Worm (Caenorhabditis elegans): ENCODE measurements around the gene glr-1.

glr-1 gene

DNA sequence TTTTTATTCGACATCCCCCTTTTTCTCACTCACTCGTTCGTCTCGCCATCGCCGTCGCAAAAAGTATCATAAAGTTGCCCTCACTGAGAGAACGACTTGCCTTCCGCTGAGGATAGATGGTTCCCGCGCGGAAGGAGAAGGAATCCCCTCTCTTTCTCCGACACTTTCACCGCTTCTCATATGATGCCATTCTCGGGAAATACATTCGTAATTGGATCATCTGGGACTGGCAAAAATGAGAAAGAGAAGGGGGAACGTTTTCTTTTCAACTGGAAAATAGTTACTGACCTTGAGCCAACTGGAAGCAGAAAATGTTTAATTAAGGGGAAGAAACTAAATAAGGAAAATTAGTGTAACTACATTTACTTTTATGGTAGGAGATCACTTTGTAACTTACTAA is 16.6 kb downstream of the glr-1 start:
- TF ChIP-seq lin-14 (GFP tag; optimal IDR thresholded peaks at IDR 0.05) (peak; percentile 32), mep-1 (tag; optimal IDR thresholded peaks at IDR 0.05) (peak; percentile 23), ceh-8 (GFP tag; optimal IDR thresholded peaks at IDR 0.05) (no peak), aly-2 (tag; optimal IDR thresholded peaks at IDR 0.05) (no peak), blmp-1 (tag; optimal IDR thresholded peaks at IDR 0.05) (peak; percentile 91)

DNA sequence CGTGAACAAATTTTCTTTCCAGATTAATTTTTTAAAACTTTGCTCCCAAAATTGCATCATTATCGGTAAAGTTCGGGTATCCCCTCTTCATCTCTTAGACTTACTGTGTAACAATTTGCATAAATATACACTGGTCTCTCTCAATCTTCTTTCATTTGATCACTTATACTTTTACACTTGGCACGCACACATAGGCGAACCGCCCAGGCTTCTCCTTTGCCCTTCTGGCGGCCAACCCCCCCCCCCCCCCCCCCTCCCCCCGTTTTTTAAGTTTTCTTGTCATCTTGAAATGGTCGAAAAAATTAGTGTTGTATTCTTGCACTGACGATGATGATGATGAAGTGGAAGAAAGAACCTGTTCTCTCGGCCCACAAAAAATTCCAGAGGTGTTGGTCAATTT is 18.2 kb downstream of the glr-1 start:
- TF ChIP-seq ceh-82 (tag; optimal IDR thresholded peaks at IDR 0.05) (no peak), zip-4 (GFP tag; optimal IDR thresholded peaks at IDR 0.05) (no peak), pqm-1 (tag; optimal IDR thresholded peaks at IDR 0.05) (no peak), nhr-84 (tag; optimal IDR thresholded peaks at IDR 0.05) (no peak)

DNA sequence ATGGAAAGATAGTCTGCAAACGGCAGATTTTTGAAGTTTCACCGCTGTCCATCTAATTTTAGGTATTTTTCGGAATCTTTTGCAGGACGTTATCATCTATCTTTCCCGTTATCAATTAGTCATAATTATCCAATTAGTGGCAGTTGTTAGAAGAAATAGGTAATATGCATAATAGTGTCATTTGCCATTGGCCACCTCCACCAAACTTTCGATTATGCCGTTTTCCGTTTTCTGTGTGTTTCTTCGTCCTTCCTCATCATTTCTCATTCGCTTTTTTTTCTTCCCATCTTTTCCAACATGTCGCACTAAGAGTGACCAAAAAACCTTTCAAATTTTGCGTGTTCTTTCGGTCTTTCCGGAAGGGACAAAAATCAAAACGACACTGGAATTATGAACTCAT is 24.1 kb downstream of the glr-1 start:
- TF ChIP-seq blmp-1 (tag; optimal IDR thresholded peaks at IDR 0.05) (peak; percentile 67), mdl-1 (tag; optimal IDR thresholded peaks at IDR 0.05) (no peak), skn-1 (tag; optimal IDR thresholded peaks at IDR 0.05) (no peak), nhr-90 (tag; optimal IDR thresholded peaks at IDR 0.05; ENCODE audit: poor library complexity) (no peak), pqm-1 (tag; optimal IDR thresholded peaks at IDR 0.05) (no peak), fkh-4 (tag; optimal IDR thresholded peaks at IDR 0.05; ENCODE audit: borderline replicate concordance) (no peak), ceh-88 (GFP tag; IDR thresholded peaks at IDR 0.05) (no peak), efl-1 (optimal IDR thresholded peaks at IDR 0.05) (no peak), efl-1 (GFP tag; optimal IDR thresholded peaks at IDR 0.05 in 1 of 2) (peak in 1 of 2 experiments; percentile 71), hlh-4 (tag; optimal IDR thresholded peaks at IDR 0.05) (no peak), F16B12.6 (tag; optimal IDR thresholded peaks at IDR 0.05) (no peak), unc-98 (GFP tag; IDR thresholded peaks at IDR 0.05) (no peak)

- no peak for TF ChIP-seq ets-5 (GFP tag; IDR thresholded peaks at IDR 0.05)
- no peak for TF ChIP-seq zag-1 (tag; optimal IDR thresholded peaks at IDR 0.05)
- no peak for TF ChIP-seq lin-13 (GFP tag; optimal IDR thresholded peaks at IDR 0.05)
- no peak for TF ChIP-seq unc-30 (tag; optimal IDR thresholded peaks at IDR 0.05)
- no peak for TF ChIP-seq unc-98 (GFP tag; IDR thresholded peaks at IDR 0.05)
- no peak for TF ChIP-seq egl-27 (tag; optimal IDR thresholded peaks at IDR 0.05)
- TF ChIP-seq nhr-84 (tag; optimal IDR thresholded peaks at IDR 0.05): no peak
- TF ChIP-seq lir-3 (tag; optimal IDR thresholded peaks at IDR 0.05; ENCODE audit: poor library complexity): no peak
- no peak for TF ChIP-seq rnt-1 (tag; optimal IDR thresholded peaks at IDR 0.05)
- TF ChIP-seq nhr-47 (tag; optimal IDR thresholded peaks at IDR 0.05): no peak
Measured at ce11 chrIII:8560836-8561235, 27.6 kb downstream of the glr-1 start, which contains the start of gene acdh-6. TSS of gene acdh-6 (plus strand) at chrIII:8561136.

ce11 chrIII:8560398-8560797 is 28.0 kb downstream of the glr-1 start:
- TF ChIP-seq nhr-71 (tag; optimal IDR thresholded peaks at IDR 0.05) (no peak), ama-1 (optimal IDR thresholded peaks at IDR 0.05) (no peak), lsy-2 (tag; optimal IDR thresholded peaks at IDR 0.05) (no peak), vab-15 (tag; optimal IDR thresholded peaks at IDR 0.05) (no peak), zip-4 (GFP tag; optimal IDR thresholded peaks at IDR 0.05) (no peak), isw-1 (GFP tag; IDR thresholded peaks at IDR 0.05) (no peak), unc-30 (tag; optimal IDR thresholded peaks at IDR 0.05) (no peak), ceh-90 (tag; optimal IDR thresholded peaks at IDR 0.05) (no peak), elt-2 (tag; optimal IDR thresholded peaks at IDR 0.05) (no peak), egl-27 (tag; optimal IDR thresholded peaks at IDR 0.05) (no peak), lin-15B (tag; optimal IDR thresholded peaks at IDR 0.05) (no peak), mep-1 (tag; optimal IDR thresholded peaks at IDR 0.05) (no peak), nhr-28 (tag; optimal IDR thresholded peaks at IDR 0.05) (no peak)

Measured in whole organism, L1 larva.